Worm (Caenorhabditis elegans) whole organism, L4 larva: Measurements from ENCODE around the gene rpb-12.

ENCODE experiments used
- ceh-62 ChIP-seq: sonication (generic microtip); optimal IDR thresholded peaks from 2 replicates; lab custom pipeline; 2017; ENCODE audit warnings: missing biosample characterization, missing genetic modification characterization
- cey-2 ChIP-seq: sonication (generic microtip); optimal IDR thresholded peaks from 3 replicates; lab custom pipeline; 2017; ENCODE audit warnings: missing genetic modification characterization, mild to moderate bottlenecking, missing compliant biosample characterization, antibody characterized with exemption, borderline replicate concordance; ENCODE audit not compliant: insufficient read depth
- pqm-1 ChIP-seq: sonication (generic microtip); optimal IDR thresholded peaks from 2 replicates; lab custom pipeline; 2017; ENCODE audit warnings: missing biosample characterization, missing genetic modification characterization
- unc-39 ChIP-seq: sonication (generic microtip); optimal IDR thresholded peaks from 2 replicates; lab custom pipeline; 2017; ENCODE audit warnings: missing biosample characterization, missing genetic modification characterization
- zip-11 ChIP-seq: fragments of 200-800 bp; sonication (Bioruptor generic); IDR thresholded peaks from 2 replicates; pipeline ENCODE4 v1.3.6; 2022; ENCODE audit warnings: missing genetic modification characterization, missing compliant biosample characterization

ce11 chrIV:9159863-9160262, 13.2 kb upstream of the rpb-12 start:
- TF ChIP-seq ceh-62 (no peak), pqm-1 (peak; percentile 96), zip-11 (no peak), unc-39 (tag; lab: Kevin White, UChicago) (no peak), cey-2 (tag; lab: Kevin White, UChicago) (no peak)
